Fruit fly (Drosophila melanogaster): ENCODE data around the gene CG31674.

CG31674 gene

dm6 chr2L:20793881-20794280 is 37.2 kb upstream of the CG31674 start (continued):
- TF ChIP-seq Trl (optimal IDR thresholded peaks at IDR 0.05) (peak; percentile 54 to 69), Trl (GFP tag; optimal IDR thresholded peaks at IDR 0.05) (peak; percentile 33), MTF-1 (GFP tag; optimal IDR thresholded peaks at IDR 0.05; ENCODE audit: borderline replicate concordance) (no peak), row (GFP tag; IDR thresholded peaks at IDR 0.05) (no peak), CG18476 (GFP tag; optimal IDR thresholded peaks at IDR 0.05) (no peak), CG16815 (GFP tag; optimal IDR thresholded peaks at IDR 0.05) (no peak), ewg (GFP tag; optimal IDR thresholded peaks at IDR 0.05) (no peak), shn (GFP tag; optimal IDR thresholded peaks at IDR 0.05) (no peak), CG7271 (tag; optimal IDR thresholded peaks at IDR 0.05) (no peak), CG4282 (GFP tag; optimal IDR thresholded peaks at IDR 0.05) (no peak), CG4360 (GFP tag; IDR thresholded peaks at IDR 0.05) (no peak), CG18619 (GFP tag; optimal IDR thresholded peaks at IDR 0.05) (no peak), Taf1 (GFP tag; IDR thresholded peaks at IDR 0.05) (no peak), CG11696 (GFP tag; IDR thresholded peaks at IDR 0.05) (no peak), grn (GFP tag; optimal IDR thresholded peaks at IDR 0.05) (no peak), nerfin-2 (GFP tag; IDR thresholded peaks at IDR 0.05; ENCODE audit: partially characterized antibody) (0 out of 2 replicates have a peak, but pooled peaks have one; percentile 31), dmrt99B (tag; optimal IDR thresholded peaks at IDR 0.05) (no peak), Deaf1 (tag; optimal IDR thresholded peaks at IDR 0.05) (peak; percentile 39), amos (GFP tag; IDR thresholded peaks at IDR 0.05; ENCODE audit: partially characterized antibody) (peak; percentile 44; the same call in 1 of the 2 replicates), chif (GFP tag; optimal IDR thresholded peaks at IDR 0.05) (no peak), NC2β (GFP tag; optimal IDR thresholded peaks at IDR 0.05) (no peak), Sox100B (GFP tag; optimal IDR thresholded peaks at IDR 0.05) (no peak), CG3995 (GFP tag; optimal IDR thresholded peaks at IDR 0.05) (no peak), CG6254 (GFP tag; optimal IDR thresholded peaks at IDR 0.05) (no peak), NFAT (GFP tag; IDR thresholded peaks at IDR 0.05) (peak; percentile 30; the same call in 1 of the 2 replicates), CG9932 (GFP tag; IDR thresholded peaks at IDR 0.05) (0 out of 2 replicates have a peak, but pooled peaks have one; percentile 23), HLH3B (GFP tag; IDR thresholded peaks at IDR 0.05) (no peak), CG9876 (GFP tag; optimal IDR thresholded peaks at IDR 0.05) (no peak), Hmr (GFP tag; optimal IDR thresholded peaks at IDR 0.05) (peak; percentile 5), gfzf (GFP tag; optimal IDR thresholded peaks at IDR 0.05) (peak; percentile 17), CG10267 (tag; optimal IDR thresholded peaks at IDR 0.05) (no peak), Bdp1 (GFP tag; optimal IDR thresholded peaks at IDR 0.05) (no peak), CG3838 (GFP tag; optimal IDR thresholded peaks at IDR 0.05) (no peak), tna (GFP tag; IDR thresholded peaks at IDR 0.05; ENCODE audit: partially characterized antibody) (peak; percentile 49; the same call in 1 of the 2 replicates), CG10959 (GFP tag; IDR thresholded peaks at IDR 0.05) (no peak), hbn (GFP tag; IDR thresholded peaks at IDR 0.05; ENCODE audit: partially characterized antibody) (0 out of 2 replicates have a peak, but pooled peaks have one; percentile 25), slp2 (GFP tag; optimal IDR thresholded peaks at IDR 0.05) (no peak), pros (GFP tag; optimal IDR thresholded peaks at IDR 0.05) (no peak), CG2116 (GFP tag; optimal IDR thresholded peaks at IDR 0.05) (no peak), CG12104 (GFP tag; optimal IDR thresholded peaks at IDR 0.05) (no peak), Atf6 (GFP tag; IDR thresholded peaks at IDR 0.05) (no peak), Mrtf (GFP tag; IDR thresholded peaks at IDR 0.05) (no peak), Atf3 (GFP tag; optimal IDR thresholded peaks at IDR 0.05) (no peak), run (tag; optimal IDR thresholded peaks at IDR 0.05) (no peak), CG2889 (GFP tag; IDR thresholded peaks at IDR 0.05) (no peak), zfh2 (GFP tag; optimal IDR thresholded peaks at IDR 0.05) (no peak), tup (GFP tag; optimal IDR thresholded peaks at IDR 0.05) (no peak), HLH4C (GFP tag; IDR thresholded peaks at IDR 0.05; ENCODE audit: partially characterized antibody) (no peak), CG3726 (GFP tag; IDR thresholded peaks at IDR 0.05) (no peak), Optix (GFP tag; IDR thresholded peaks at IDR 0.05) (no peak), Jarid2 (GFP tag; optimal IDR thresholded peaks at IDR 0.05) (peak; percentile 85)

All from whole organism, embryonic.